Worm (Caenorhabditis elegans) whole organism, L4/young adult: ENCODE results near the gene Y20C6A.1.

Source experiments
- W03F9.2 ChIP-seq: fragments of 150-350 bp; optimal IDR thresholded peaks from 2 replicates; lab custom pipeline; 2014; ENCODE audit warnings: missing biosample characterization, missing genetic modification characterization
- dao-5 ChIP-seq: sonication (generic microtip); optimal IDR thresholded peaks from 2 replicates; lab custom pipeline; 2016; ENCODE audit warnings: missing genotype, missing genetic modification characterization, moderate library complexity, missing compliant biosample characterization
- him-1 ChIP-seq: sonication (generic microtip); optimal IDR thresholded peaks from 2 replicates; lab custom pipeline; 2016; ENCODE audit warnings: missing genotype, missing genetic modification reagents, missing genetic modification characterization, missing compliant biosample characterization

- TF ChIP-seq dao-5 (tag; lab: Kevin White, UChicago): no peak
- no peak for TF ChIP-seq him-1 (tag; lab: Kevin White, UChicago)
- no peak for TF ChIP-seq W03F9.2
Measured at ce11 chrV:17327867-17328266, 48.7 kb downstream of the Y20C6A.1 start, which contains the start of gene sdz-16.
